Worm (Caenorhabditis elegans): ENCODE measurements around the gene cyp-13A12.

DNA sequence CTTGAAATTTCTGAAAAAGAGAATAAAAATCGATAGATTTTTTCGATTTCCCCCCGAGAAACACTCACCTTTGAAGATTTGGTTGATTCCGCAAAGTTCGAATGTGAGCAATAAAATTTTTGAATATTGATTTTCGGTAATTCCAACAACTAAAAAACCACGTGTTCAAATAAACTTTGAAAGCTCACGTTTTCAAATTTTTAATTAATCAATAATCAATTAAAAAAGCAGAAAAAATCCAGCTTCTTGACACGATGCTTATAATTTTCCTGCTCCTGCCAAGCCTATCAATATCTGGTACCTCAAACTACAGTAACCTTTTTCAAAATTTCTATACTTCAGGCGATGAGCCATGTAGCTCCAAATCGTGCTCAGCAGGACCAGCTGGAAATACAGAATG, 36.9 kb upstream of the cyp-13A12 start, which contains the start of gene ZK1010.5:
- no peak for TF ChIP-seq him-1 (tag; optimal IDR thresholded peaks at IDR 0.05)
- TF ChIP-seq W03F9.2 (tag; optimal IDR thresholded peaks at IDR 0.05): no peak
- TF ChIP-seq dao-5 (tag; optimal IDR thresholded peaks at IDR 0.05): no peak

Measured in whole organism, L4/young adult.